Comparison of ENCODE assay signal across 6 fruit fly cellular contexts in the genomic region with DNA sequence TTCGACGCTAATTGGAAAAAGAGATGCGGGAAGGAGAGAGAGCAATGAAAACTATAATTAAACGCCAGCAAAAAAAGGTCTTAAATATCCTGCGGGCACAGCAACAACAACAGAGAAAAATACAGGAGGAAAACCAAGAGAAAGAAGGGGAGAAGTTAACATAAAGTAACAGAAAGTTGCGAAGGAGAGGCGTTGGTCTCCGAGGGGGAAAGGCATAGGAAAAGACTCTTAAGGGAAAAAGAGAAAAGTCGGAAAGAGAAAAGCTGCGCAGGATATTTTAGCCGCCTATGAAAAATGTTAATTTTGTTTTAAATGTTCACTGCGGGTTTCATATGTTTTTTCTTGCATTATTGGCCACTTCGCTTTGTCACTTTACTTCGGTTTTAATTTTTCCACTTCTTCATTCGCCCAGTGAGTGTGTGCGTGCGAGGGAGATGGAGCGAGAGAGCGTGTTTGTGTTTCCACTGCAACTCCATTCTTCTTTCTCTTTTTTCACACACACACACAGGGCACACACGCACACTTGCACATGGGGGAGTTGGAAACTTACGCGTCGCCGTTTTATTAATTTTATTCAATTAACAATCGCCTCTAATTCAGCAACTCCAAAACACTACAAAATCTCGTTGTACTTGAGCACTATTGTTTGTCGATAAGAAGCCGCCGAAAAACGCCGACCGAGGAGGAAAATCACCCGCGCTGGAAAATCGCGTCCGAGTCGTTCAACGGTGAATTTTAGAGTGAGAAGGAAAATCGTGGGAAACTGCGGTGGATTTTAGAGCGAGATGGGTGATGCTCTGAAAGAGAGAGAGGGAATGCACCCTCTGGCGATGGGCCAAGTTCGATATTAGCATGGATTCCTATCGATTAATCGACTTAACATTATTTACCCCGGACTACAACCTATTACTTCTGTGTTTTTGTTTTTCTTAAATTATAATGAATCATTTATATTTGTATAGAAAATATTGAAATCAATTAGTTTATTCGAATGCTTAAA.
TF ChIP-seq lines count a peak whose summit lies in the region.

A gene (minus strand): TSS at position 810 of the 1,000 bp plus-strand sequence.

- TF ChIP-seq CTCF in whole organism, embryonic (GFP tag; optimal IDR thresholded peaks at IDR 0.05; lab: Kevin White, UChicago): peak; percentile 29

TF ChIP-seq in whole organism, 6 proteins besides CTCF, POLR2A, EP300 and RAD21:
- TF ChIP-seq usp (GFP tag; optimal IDR thresholded peaks at IDR 0.05; lab: Kevin White, UChicago): no peak
- TF ChIP-seq CG8478 (optimal IDR thresholded peaks at IDR 0.05; lab: Kevin White, UChicago): peak; percentile 80
TF ChIP-seq in whole organism: peak in this region for 1.

TF ChIP-seq in whole organism, adult, 20 proteins besides CTCF, POLR2A, EP300 and RAD21 (continues in another document):
- no peak for TF ChIP-seq CG14711 (tag; optimal IDR thresholded peaks at IDR 0.05; lab: Kevin White, UChicago)
- TF ChIP-seq CG12768 (GFP tag; optimal IDR thresholded peaks at IDR 0.05; lab: Kevin White, UChicago): no peak
- peak; percentile 66 for TF ChIP-seq bab1 (GFP tag; optimal IDR thresholded peaks at IDR 0.05; lab: Kevin White, UChicago)
- peak; percentile 36 for TF ChIP-seq CG1620 (GFP tag; optimal IDR thresholded peaks at IDR 0.05; lab: Kevin White, UChicago)
- TF ChIP-seq CG11617 (GFP tag; optimal IDR thresholded peaks at IDR 0.05; lab: Kevin White, UChicago): peak; percentile 12
- TF ChIP-seq tj (GFP tag; optimal IDR thresholded peaks at IDR 0.05; lab: Kevin White, UChicago): peak; percentile 62
- peak; percentile 19 for TF ChIP-seq CG7101 (tag; optimal IDR thresholded peaks at IDR 0.05; lab: Kevin White, UChicago)
- TF ChIP-seq Crg-1 (GFP tag; optimal IDR thresholded peaks at IDR 0.05; lab: Kevin White, UChicago): peak; percentile 41
- no peak for TF ChIP-seq Clk (GFP tag; optimal IDR thresholded peaks at IDR 0.05; lab: Kevin White, UChicago)
- TF ChIP-seq kay (GFP tag; lab: Kevin White, UChicago; ENCODE audit: borderline replicate concordance): peak; percentile 58
- TF ChIP-seq cic (GFP tag; optimal IDR thresholded peaks at IDR 0.05; lab: Kevin White, UChicago): peak; percentile 11
- peak; percentile 90 for TF ChIP-seq pad (GFP tag; optimal IDR thresholded peaks at IDR 0.05; lab: Kevin White, UChicago)
- TF ChIP-seq CG33017 (tag; optimal IDR thresholded peaks at IDR 0.05; lab: Kevin White, UChicago): no peak
- TF ChIP-seq Mnt (GFP tag; optimal IDR thresholded peaks at IDR 0.05; lab: Kevin White, UChicago): peak; percentile 57
- TF ChIP-seq toe (GFP tag; optimal IDR thresholded peaks at IDR 0.05; lab: Kevin White, UChicago): no peak

TF ChIP-seq in whole organism, embryonic, 481 proteins besides CTCF, POLR2A, EP300 and RAD21 (continues in another document):
- TF ChIP-seq CG2875 (GFP tag; optimal IDR thresholded peaks at IDR 0.05; lab: Kevin White, UChicago): peak; percentile 12
- TF ChIP-seq zen2 (GFP tag; IDR thresholded peaks at IDR 0.05; lab: Robert Waterston, UW; ENCODE audit: partially characterized antibody): no peak; the same call in 2 of the 3 replicates
- TF ChIP-seq Chrac-16 (GFP tag; optimal IDR thresholded peaks at IDR 0.05; lab: Kevin White, UChicago): no peak
- TF ChIP-seq h (optimal IDR thresholded peaks at IDR 0.05; lab: Kevin White, UChicago): no peak
- TF ChIP-seq fru (optimal IDR thresholded peaks at IDR 0.05; lab: Kevin White, UChicago): no peak
- TF ChIP-seq CG32532 (GFP tag; IDR thresholded peaks at IDR 0.05; lab: Robert Waterston, UW): 0 out of 2 replicates have a peak, but pooled peaks have one; percentile 31
- TF ChIP-seq CG6689 (GFP tag; IDR thresholded peaks at IDR 0.05; lab: Robert Waterston, UW): no peak
- TF ChIP-seq unc-4 (GFP tag; IDR thresholded peaks at IDR 0.05; lab: Robert Waterston, UW; ENCODE audit: partially characterized antibody): peak; percentile 63
- TF ChIP-seq CG14667 (GFP tag; IDR thresholded peaks at IDR 0.05; lab: Robert Waterston, UW): no peak
- peak; percentile 39 for TF ChIP-seq CG13894 (tag; optimal IDR thresholded peaks at IDR 0.05; lab: Kevin White, UChicago)
- TF ChIP-seq lilli (GFP tag; optimal IDR thresholded peaks at IDR 0.05; lab: Kevin White, UChicago): no peak
- TF ChIP-seq Lim3 (GFP tag; IDR thresholded peaks at IDR 0.05; lab: Robert Waterston, UW): no peak
- peak; percentile 41 for TF ChIP-seq CG11398 (GFP tag; optimal IDR thresholded peaks at IDR 0.05; lab: Kevin White, UChicago)
- TF ChIP-seq CG11504 (tag; optimal IDR thresholded peaks at IDR 0.05; lab: Kevin White, UChicago): peak; percentile 10
- no peak for TF ChIP-seq gem (tag; optimal IDR thresholded peaks at IDR 0.05; lab: Kevin White, UChicago)

TF ChIP-seq in whole organism, prepupa, 60 proteins besides CTCF, POLR2A, EP300 and RAD21 (continues in another document):
- TF ChIP-seq net (GFP tag; optimal IDR thresholded peaks at IDR 0.05; lab: Kevin White, UChicago) (no peak), CG8319 (GFP tag; optimal IDR thresholded peaks at IDR 0.05; lab: Kevin White, UChicago) (no peak), Ets96B (tag; optimal IDR thresholded peaks at IDR 0.05; lab: Kevin White, UChicago) (peak; percentile 17), CG6854 (GFP tag; optimal IDR thresholded peaks at IDR 0.05; lab: Kevin White, UChicago) (peak; percentile 57), CG11294 (GFP tag; IDR thresholded peaks at IDR 0.05; lab: Robert Waterston, UW) (no peak), CG31627 (GFP tag; optimal IDR thresholded peaks at IDR 0.05; lab: Kevin White, UChicago) (no peak), OdsH (GFP tag; optimal IDR thresholded peaks at IDR 0.05; lab: Kevin White, UChicago) (no peak), CG32006 (GFP tag; optimal IDR thresholded peaks at IDR 0.05; lab: Kevin White, UChicago) (peak; percentile 31), CG8632 (GFP tag; optimal IDR thresholded peaks at IDR 0.05; lab: Kevin White, UChicago) (no peak), CG16779 (tag; optimal IDR thresholded peaks at IDR 0.05; lab: Kevin White, UChicago) (peak; percentile 35), dsx (GFP tag; optimal IDR thresholded peaks at IDR 0.05; lab: Kevin White, UChicago; ENCODE audit: poor library complexity, severe bottlenecking) (peak; percentile 50), CG8119 (GFP tag; IDR thresholded peaks at IDR 0.05; lab: Robert Waterston, UW) (peak; percentile 51; the same call in 2 of the 3 replicates), Lpt (GFP tag; optimal IDR thresholded peaks at IDR 0.05; lab: Kevin White, UChicago) (peak; percentile 61), ss (GFP tag; optimal IDR thresholded peaks at IDR 0.05; lab: Kevin White, UChicago) (peak; percentile 71 to 72), salr (GFP tag; optimal IDR thresholded peaks at IDR 0.05; lab: Kevin White, UChicago) (no peak), CG6808 (GFP tag; optimal IDR thresholded peaks at IDR 0.05; lab: Kevin White, UChicago) (peak; percentile 60)

TF ChIP-seq in whole organism, pupa, 21 proteins besides CTCF, POLR2A, EP300 and RAD21 (continues in another document):
- TF ChIP-seq CG4496 (GFP tag; IDR thresholded peaks at IDR 0.05; lab: Robert Waterston, UW): peak; percentile 67; the same call in 2 of the 3 replicates
- TF ChIP-seq Pif1B (GFP tag; optimal IDR thresholded peaks at IDR 0.05; lab: Kevin White, UChicago): peak; percentile 43
- peak; percentile 15 for TF ChIP-seq CG15710 (tag; optimal IDR thresholded peaks at IDR 0.05; lab: Kevin White, UChicago)
- TF ChIP-seq D1 (tag; optimal IDR thresholded peaks at IDR 0.05; lab: Kevin White, UChicago): peak; percentile 39
- TF ChIP-seq Snoo (tag; optimal IDR thresholded peaks at IDR 0.05; lab: Kevin White, UChicago): peak; percentile 32
- peak; percentile 29 for TF ChIP-seq CG8301 (tag; optimal IDR thresholded peaks at IDR 0.05; lab: Kevin White, UChicago)
- no peak for TF ChIP-seq CG9948 (tag; optimal IDR thresholded peaks at IDR 0.05; lab: Kevin White, UChicago)
- no peak for TF ChIP-seq CG34367 (tag; optimal IDR thresholded peaks at IDR 0.05; lab: Kevin White, UChicago)
- peak; percentile 36; the same call in 1 of the 2 replicates for TF ChIP-seq CG12605 (GFP tag; IDR thresholded peaks at IDR 0.05; lab: Robert Waterston, UW)
- TF ChIP-seq EcR (GFP tag; optimal IDR thresholded peaks at IDR 0.05; lab: Kevin White, UChicago): peak; percentile 67
- no peak for TF ChIP-seq CG10348 (GFP tag; IDR thresholded peaks at IDR 0.05; lab: Robert Waterston, UW)
- peak; percentile 38 for TF ChIP-seq CG13204 (GFP tag; optimal IDR thresholded peaks at IDR 0.05; lab: Kevin White, UChicago)
- TF ChIP-seq CG32121 (GFP tag; IDR thresholded peaks at IDR 0.05; lab: Robert Waterston, UW): peak; percentile 64
- TF ChIP-seq CG8159 (tag; optimal IDR thresholded peaks at IDR 0.05; lab: Kevin White, UChicago): peak; percentile 42
- TF ChIP-seq Ets98B (GFP tag; IDR thresholded peaks at IDR 0.05; lab: Robert Waterston, UW): peak; percentile 46
- no peak; the same call in 2 of the 3 replicates for TF ChIP-seq fd96Ca (GFP tag; IDR thresholded peaks at IDR 0.05; lab: Robert Waterston, UW)

TF ChIP-seq in whole organism, wandering third instar larva, 38 proteins besides CTCF, POLR2A, EP300 and RAD21 (continues in another document):
- TF ChIP-seq br (GFP tag; optimal IDR thresholded peaks at IDR 0.05; lab: Kevin White, UChicago) (peak; percentile 36), ey (GFP tag; optimal IDR thresholded peaks at IDR 0.05; lab: Kevin White, UChicago) (no peak), h (GFP tag; optimal IDR thresholded peaks at IDR 0.05; lab: Kevin White, UChicago) (peak; percentile 16), foxo (GFP tag; optimal IDR thresholded peaks at IDR 0.05; lab: Kevin White, UChicago) (peak in 1 of 2 experiments; percentile 4), usp (GFP tag; optimal IDR thresholded peaks at IDR 0.05; lab: Kevin White, UChicago) (no peak), Dif (GFP tag; optimal IDR thresholded peaks at IDR 0.05; lab: Kevin White, UChicago; ENCODE audit: partially characterized antibody) (no peak), dl (GFP tag; optimal IDR thresholded peaks at IDR 0.05; lab: Kevin White, UChicago; ENCODE audit: insufficient read depth in 1 of 2, partially characterized antibody in 2 of 2) (no peak), Vsx2 (GFP tag; optimal IDR thresholded peaks at IDR 0.05; lab: Kevin White, UChicago; ENCODE audit: partially characterized antibody) (no peak), Rel (GFP tag; optimal IDR thresholded peaks at IDR 0.05; lab: Kevin White, UChicago) (no peak), Rel (tag; optimal IDR thresholded peaks at IDR 0.05; lab: Kevin White, UChicago) (peak; percentile 97), rgr (GFP tag; optimal IDR thresholded peaks at IDR 0.05; lab: Kevin White, UChicago) (peak; percentile 43), jim (GFP tag; optimal IDR thresholded peaks at IDR 0.05; lab: Kevin White, UChicago) (no peak), Mio (GFP tag; optimal IDR thresholded peaks at IDR 0.05; lab: Kevin White, UChicago) (no peak), Jra (GFP tag; optimal IDR thresholded peaks at IDR 0.05; lab: Kevin White, UChicago) (no peak), Dfd (GFP tag; optimal IDR thresholded peaks at IDR 0.05; lab: Kevin White, UChicago) (peak; percentile 26), Hr78 (GFP tag; optimal IDR thresholded peaks at IDR 0.05; lab: Kevin White, UChicago) (no peak), sage (GFP tag; optimal IDR thresholded peaks at IDR 0.05; lab: Kevin White, UChicago) (no peak), lola (GFP tag; optimal IDR thresholded peaks at IDR 0.05; lab: Kevin White, UChicago) (no peak), Myc (optimal IDR thresholded peaks at IDR 0.05; lab: Kevin White, UChicago) (no peak)
